Fruit fly (Drosophila melanogaster) whole organism, embryonic: ENCODE data around the gene PolG2.

Experiments used
- Bteb2 ChIP-seq: fragments of 200-800 bp; sonication (Bioruptor generic); optimal IDR thresholded peaks from 2 replicates; lab custom pipeline; 2016; ENCODE audit warnings: missing biosample characterization, missing genetic modification characterization
- CG1024 ChIP-seq: fragments of 200-800 bp; sonication (Bioruptor generic); IDR thresholded peaks from 2 replicates; pipeline ENCODE4 v1.3.6; 2022; ENCODE audit warnings: missing biosample characterization, missing genetic modification characterization
- CG10366 ChIP-seq: fragments of 200-800 bp; sonication (Bioruptor generic); IDR thresholded peaks from 2 replicates; pipeline ENCODE4 v1.3.6; 2022; ENCODE audit warnings: missing biosample characterization, missing genetic modification characterization
- CG10565 ChIP-seq: fragments of 200-800 bp; sonication (Bioruptor generic); optimal IDR thresholded peaks from 3 replicates; lab custom pipeline; 2016; ENCODE audit warnings: missing biosample characterization, mild to moderate bottlenecking, missing genetic modification characterization
- CG10959 ChIP-seq: fragments of 200-800 bp; sonication (Bioruptor generic); IDR thresholded peaks from 2 replicates; pipeline ENCODE4 v1.3.6; 2022; ENCODE audit warnings: missing biosample characterization, missing genetic modification characterization
- CG12155 ChIP-seq: fragments of 200-800 bp; sonication (Bioruptor generic); optimal IDR thresholded peaks from 3 replicates; lab custom pipeline; 2016; ENCODE audit warnings: missing biosample characterization, missing genetic modification characterization
- CG13775 ChIP-seq: fragments of 200-800 bp; sonication (Bioruptor generic); optimal IDR thresholded peaks from 3 replicates; lab custom pipeline; 2017; ENCODE audit warnings: missing biosample characterization, mild to moderate bottlenecking, missing genetic modification characterization
- CG15696 ChIP-seq: fragments of 200-800 bp; sonication (Bioruptor generic); optimal IDR thresholded peaks from 2 replicates; lab custom pipeline; 2019; ENCODE audit warnings: missing biosample characterization, mild to moderate bottlenecking, missing genetic modification characterization, moderate library complexity
- CG17328 ChIP-seq: fragments of 200-800 bp; sonication (Bioruptor generic); IDR thresholded peaks from 2 replicates; pipeline ENCODE4 v1.3.6; 2022; ENCODE audit warnings: missing biosample characterization, missing genetic modification characterization
- CG17385 ChIP-seq: fragments of 200-800 bp; sonication (Bioruptor generic); optimal IDR thresholded peaks from 3 replicates; lab custom pipeline; 2018; ENCODE audit warnings: missing biosample characterization, mild to moderate bottlenecking, missing genetic modification characterization
- CG30403 ChIP-seq: fragments of 200-800 bp; sonication (Bioruptor generic); optimal IDR thresholded peaks from 3 replicates; lab custom pipeline; 2016; ENCODE audit warnings: missing biosample characterization, missing genetic modification characterization
- CG31224 ChIP-seq: fragments of 200-800 bp; sonication (Bioruptor generic); IDR thresholded peaks from 2 replicates; pipeline ENCODE4 v1.3.6; 2022; ENCODE audit warnings: missing biosample characterization, missing genetic modification characterization
- CG31441 ChIP-seq: fragments of 200-800 bp; sonication (Bioruptor generic); IDR thresholded peaks from 2 replicates; pipeline ENCODE4 v1.3.6; 2022; ENCODE audit warnings: missing biosample characterization, missing genetic modification characterization
- CG32767 ChIP-seq: fragments of 200-800 bp; sonication (Bioruptor generic); IDR thresholded peaks from 2 replicates; pipeline ENCODE4 v1.3.6; 2022; ENCODE audit warnings: missing biosample characterization, missing genetic modification characterization
- CG33213 ChIP-seq: fragments of 200-800 bp; sonication (Bioruptor generic); optimal IDR thresholded peaks from 3 replicates; lab custom pipeline; 2016; ENCODE audit warnings: missing biosample characterization, missing genetic modification characterization
- CG5245 ChIP-seq: fragments of 200-800 bp; sonication (Bioruptor generic); optimal IDR thresholded peaks from 3 replicates; lab custom pipeline; 2016; ENCODE audit warnings: missing biosample characterization, missing genetic modification characterization
- CG6689 ChIP-seq: fragments of 200-800 bp; sonication (Bioruptor generic); IDR thresholded peaks from 2 replicates; pipeline ENCODE4 v1.3.6; 2022; ENCODE audit warnings: missing biosample characterization, missing genetic modification characterization
- CG6813 ChIP-seq: fragments of 200-800 bp; sonication (Bioruptor generic); optimal IDR thresholded peaks from 2 replicates; lab custom pipeline; 2017; ENCODE audit warnings: missing biosample characterization, missing genetic modification characterization, mild to moderate bottlenecking, moderate library complexity, missing genetic modification reagents
- CG7271 ChIP-seq: fragments of 200-800 bp; sonication (Bioruptor generic); optimal IDR thresholded peaks from 2 replicates; lab custom pipeline; 2018; ENCODE audit warnings: missing biosample characterization, mild to moderate bottlenecking, missing genetic modification characterization, moderate library complexity
- CG7786 ChIP-seq: fragments of 200-800 bp; sonication (Bioruptor generic); optimal IDR thresholded peaks from 2 replicates; lab custom pipeline; 2016; ENCODE audit warnings: missing biosample characterization, missing genetic modification characterization
- CG7963 ChIP-seq: fragments of 200-800 bp; sonication (Bioruptor generic); IDR thresholded peaks from 3 replicates; pipeline ENCODE4 v1.3.6; 2022; ENCODE audit warnings: missing biosample characterization, missing genetic modification characterization; ENCODE audit not compliant: partially characterized antibody
- CG8281 ChIP-seq: fragments of 200-800 bp; sonication (Bioruptor generic); optimal IDR thresholded peaks from 2 replicates; lab custom pipeline; 2018; ENCODE audit warnings: missing biosample characterization, mild to moderate bottlenecking, missing genetic modification characterization, moderate library complexity
- Chrac-16 ChIP-seq: fragments of 200-800 bp; sonication (Bioruptor generic); optimal IDR thresholded peaks from 3 replicates; lab custom pipeline; 2016; ENCODE audit warnings: missing biosample characterization, missing genetic modification characterization
- Dip2 ChIP-seq: fragments of 200-800 bp; sonication (Bioruptor generic); IDR thresholded peaks from 2 replicates; pipeline ENCODE4 v1.3.6; 2022; ENCODE audit warnings: missing biosample characterization, missing genetic modification characterization
- Drgx ChIP-seq: fragments of 200-800 bp; sonication (Bioruptor generic); IDR thresholded peaks from 2 replicates; pipeline ENCODE4 v1.3.6; 2022; ENCODE audit warnings: missing biosample characterization, missing genetic modification characterization
- E2f1 ChIP-seq: fragments of 200-800 bp; sonication (Bioruptor generic); IDR thresholded peaks from 2 replicates; pipeline ENCODE4 v1.3.6; 2022; ENCODE audit warnings: missing biosample characterization, missing genetic modification characterization
- Ets97D ChIP-seq: fragments of 200-800 bp; sonication (Bioruptor generic); optimal IDR thresholded peaks from 3 replicates; lab custom pipeline; 2016; ENCODE audit warnings: missing biosample characterization, missing genetic modification characterization
- HmgD ChIP-seq: fragments of 200-800 bp; sonication (Bioruptor generic); optimal IDR thresholded peaks from 3 replicates; lab custom pipeline; 2016; ENCODE audit warnings: missing biosample characterization, missing genetic modification characterization
- Meics ChIP-seq: fragments of 200-800 bp; sonication (Bioruptor generic); optimal IDR thresholded peaks from 2 replicates; lab custom pipeline; 2017; ENCODE audit warnings: missing biosample characterization, mild to moderate bottlenecking, missing genetic modification characterization
- NFAT ChIP-seq: fragments of 200-800 bp; sonication (Bioruptor generic); IDR thresholded peaks from 2 replicates; pipeline ENCODE4 v1.3.6; 2022; ENCODE audit warnings: missing biosample characterization, missing genetic modification characterization
- Opbp ChIP-seq: fragments of 200-800 bp; sonication (Bioruptor generic); IDR thresholded peaks from 3 replicates; pipeline ENCODE4 v1.3.6; 2022; ENCODE audit warnings: missing biosample characterization, missing genetic modification characterization; ENCODE audit not compliant: partially characterized antibody
- Rfx ChIP-seq: fragments of 200-800 bp; sonication (Bioruptor generic); IDR thresholded peaks from 2 replicates; pipeline ENCODE4 v1.3.6; 2022; ENCODE audit warnings: missing biosample characterization, missing genetic modification characterization
- Sry-δ ChIP-seq: fragments of 200-800 bp; sonication (Bioruptor generic); optimal IDR thresholded peaks from 2 replicates; lab custom pipeline; 2016; ENCODE audit warnings: missing biosample characterization, missing genetic modification characterization
- Ssrp ChIP-seq: fragments of 200-800 bp; sonication (Bioruptor generic); optimal IDR thresholded peaks from 2 replicates; lab custom pipeline; 2018; ENCODE audit warnings: missing biosample characterization, mild to moderate bottlenecking, missing genetic modification characterization, moderate library complexity
- Taf1 ChIP-seq: fragments of 200-800 bp; sonication (Bioruptor generic); IDR thresholded peaks from 2 replicates; pipeline ENCODE4 v1.3.6; 2022; ENCODE audit warnings: missing biosample characterization, missing genetic modification characterization
- Trl ChIP-seq, 3 experiments: fragments of >200 bp in 2 of 3; fragments of 200-800 bp in 1 of 3; sonication (Bioruptor generic) in 1 of 3; optimal IDR thresholded peaks; 2 replicates in 1 of 3; 3 replicates in 2 of 3; lab custom pipeline; 2016 to 2017; ENCODE audit warnings: missing biosample characterization in 1 of 3, missing genetic modification characterization in 1 of 3
- Xbp1 ChIP-seq: fragments of 200-800 bp; sonication (Bioruptor generic); optimal IDR thresholded peaks from 3 replicates; lab custom pipeline; 2016; ENCODE audit warnings: missing biosample characterization, mild to moderate bottlenecking, missing genetic modification characterization
- cg ChIP-seq: fragments of 200-800 bp; sonication (Bioruptor generic); optimal IDR thresholded peaks from 3 replicates; lab custom pipeline; 2019; ENCODE audit warnings: missing biosample characterization, mild to moderate bottlenecking, missing genetic modification characterization, moderate library complexity
- danr ChIP-seq: fragments of 200-800 bp; sonication (Bioruptor generic); IDR thresholded peaks from 2 replicates; pipeline ENCODE4 v1.3.6; 2022; ENCODE audit warnings: missing biosample characterization, missing genetic modification characterization
- emc ChIP-seq: fragments of 200-800 bp; sonication (Bioruptor generic); optimal IDR thresholded peaks from 2 replicates; lab custom pipeline; 2016; ENCODE audit warnings: missing biosample characterization, missing genetic modification characterization
- hb ChIP-seq: fragments of 200-800 bp; sonication (Bioruptor generic); IDR thresholded peaks from 3 replicates; pipeline ENCODE4 v1.3.6; 2022; ENCODE audit warnings: missing biosample characterization, missing genetic modification characterization; ENCODE audit not compliant: partially characterized antibody
- jing ChIP-seq: fragments of 200-800 bp; sonication (Bioruptor generic); optimal IDR thresholded peaks from 2 replicates; lab custom pipeline; 2018; ENCODE audit warnings: missing biosample characterization, mild to moderate bottlenecking, missing genetic modification characterization
- mirr ChIP-seq: fragments of 200-800 bp; sonication (Bioruptor generic); optimal IDR thresholded peaks from 3 replicates; lab custom pipeline; 2018; ENCODE audit warnings: missing biosample characterization, mild to moderate bottlenecking, missing genetic modification characterization
- pan ChIP-seq, 4 experiments: fragments of >200 bp in 3 of 4; fragments of 200-800 bp in 1 of 4; sonication (Bioruptor generic) in 1 of 4; optimal IDR thresholded peaks in 3 of 4; IDR thresholded peaks in 1 of 4; 2 replicates each; pipeline versions ENCODE4 v1.3.6 to Lab custom; 2017 to 2022; ENCODE audit warnings: missing biosample characterization in 2 of 4, missing genetic modification characterization in 2 of 4, mixed read lengths in 1 of 4
- pb ChIP-seq: fragments of 200-800 bp; sonication (Bioruptor generic); optimal IDR thresholded peaks from 3 replicates; lab custom pipeline; 2016; ENCODE audit warnings: missing biosample characterization, missing genetic modification characterization
- ranshi ChIP-seq: fragments of 200-800 bp; sonication (Bioruptor generic); IDR thresholded peaks from 2 replicates; pipeline ENCODE4 v1.3.6; 2022; ENCODE audit warnings: missing biosample characterization, missing genetic modification characterization
- scrt ChIP-seq: fragments of 200-800 bp; sonication (Bioruptor generic); optimal IDR thresholded peaks from 2 replicates; lab custom pipeline; 2018; ENCODE audit warnings: missing biosample characterization, mild to moderate bottlenecking, missing genetic modification characterization, moderate library complexity
- sr ChIP-seq: fragments of 200-800 bp; sonication (Bioruptor generic); IDR thresholded peaks from 3 replicates; pipeline ENCODE4 v1.3.6; 2022; ENCODE audit warnings: missing biosample characterization, missing genetic modification characterization
- vfl ChIP-seq: fragments of 200-800 bp; sonication (Bioruptor generic); optimal IDR thresholded peaks from 2 replicates; lab custom pipeline; 2016; ENCODE audit warnings: missing biosample characterization, missing genetic modification characterization
- zen2 ChIP-seq: fragments of 200-800 bp; sonication (Bioruptor generic); IDR thresholded peaks from 3 replicates; pipeline ENCODE4 v1.3.6; 2022; ENCODE audit warnings: missing biosample characterization, missing genetic modification characterization; ENCODE audit not compliant: partially characterized antibody
- zfh2 ChIP-seq: fragments of 200-800 bp; sonication (Bioruptor generic); optimal IDR thresholded peaks from 2 replicates; lab custom pipeline; 2016; ENCODE audit warnings: missing biosample characterization, missing genetic modification characterization

The PolG2 gene

dm6 chr2L:13833058-13833457, at the start of gene PolG2, which contains the start of the genes GatC and Polr2C (continued):
- TF ChIP-seq Dip2 (no peak), CG12155 (GFP tag; lab: Kevin White, UChicago) (peak; percentile 25), Drgx (GFP tag; lab: Robert Waterston, UW) (no peak), danr (GFP tag; lab: Robert Waterston, UW) (no peak), CG13775 (GFP tag; lab: Kevin White, UChicago) (peak; percentile 62), CG10959 (GFP tag; lab: Robert Waterston, UW) (no peak), CG7963 (peak; percentile 73), CG31441 (no peak), CG10565 (GFP tag; lab: Kevin White, UChicago) (no peak), scrt (GFP tag; lab: Kevin White, UChicago) (no peak), CG17328 (GFP tag; lab: Robert Waterston, UW) (no peak), vfl (GFP tag; lab: Kevin White, UChicago) (peak; percentile 33), mirr (GFP tag; lab: Kevin White, UChicago) (no peak), CG5245 (GFP tag; lab: Kevin White, UChicago) (no peak), CG31224 (GFP tag; lab: Robert Waterston, UW) (no peak), emc (GFP tag; lab: Kevin White, UChicago) (no peak), CG17385 (GFP tag; lab: Kevin White, UChicago) (no peak), Trl (optimal IDR thresholded peaks at IDR 0.05; lab: Kevin White, UChicago) (no peak), Trl (GFP tag; optimal IDR thresholded peaks at IDR 0.05; lab: Kevin White, UChicago) (no peak), Bteb2 (GFP tag; lab: Kevin White, UChicago) (peak; percentile 58), CG1024 (GFP tag; lab: Robert Waterston, UW) (no peak), Taf1 (no peak), Opbp (GFP tag; lab: Robert Waterston, UW) (peak; percentile 79; the same call in 2 of the 3 replicates), zen2 (GFP tag; lab: Robert Waterston, UW) (peak; percentile 56; the same call in 2 of the 3 replicates), Chrac-16 (GFP tag; lab: Kevin White, UChicago) (no peak), CG30403 (GFP tag; lab: Kevin White, UChicago) (peak; percentile 55), pan (optimal IDR thresholded peaks at IDR 0.05; lab: Kevin White, UChicago) (no peak), pan (GFP tag; optimal IDR thresholded peaks at IDR 0.05 in 1 of 2, IDR thresholded peaks at IDR 0.05 in 1 of 2) (no peak), Rfx (peak; percentile 69), CG8281 (no peak), sr (GFP tag; lab: Robert Waterston, UW) (no peak), zfh2 (GFP tag; lab: Kevin White, UChicago) (peak; percentile 55), CG7786 (GFP tag; lab: Kevin White, UChicago) (peak; percentile 7), CG33213 (peak; percentile 27), NFAT (GFP tag; lab: Robert Waterston, UW) (no peak), CG6689 (GFP tag; lab: Robert Waterston, UW) (0 out of 2 replicates have a peak, but pooled peaks have one; percentile 6), CG6813 (GFP tag; lab: Kevin White, UChicago) (no peak), HmgD (GFP tag; lab: Kevin White, UChicago) (peak; percentile 65), hb (peak; percentile 67; the same call in 2 of the 3 replicates), CG32767 (no peak), jing (GFP tag; lab: Kevin White, UChicago) (no peak), E2f1 (GFP tag; lab: Robert Waterston, UW) (no peak), Ssrp (peak; percentile 35), CG7271 (tag; lab: Kevin White, UChicago) (no peak), Meics (GFP tag; lab: Kevin White, UChicago) (no peak), CG15696 (peak; percentile 2), ranshi (GFP tag; lab: Robert Waterston, UW) (no peak), Xbp1 (GFP tag; lab: Kevin White, UChicago) (peak; percentile 31), pb (GFP tag; lab: Kevin White, UChicago) (no peak), Ets97D (GFP tag; lab: Kevin White, UChicago) (peak; percentile 46), cg (GFP tag; lab: Kevin White, UChicago) (no peak), CG10366 (peak; percentile 67), Sry-δ (GFP tag; lab: Kevin White, UChicago) (peak; percentile 95)
